Worm (Caenorhabditis elegans) whole organism, mixed stage, embryonic: ENCODE measurements around the gene ZK809.8.

Experiments used
- blmp-1 ChIP-seq: fragments of 150-350 bp; optimal IDR thresholded peaks from 2 replicates; lab custom pipeline; 2014; ENCODE audit warnings: missing biosample characterization, missing genetic modification characterization
- elt-3 ChIP-seq: fragments of 150-350 bp; optimal IDR thresholded peaks from 2 replicates; lab custom pipeline; 2014; ENCODE audit warnings: missing biosample characterization, missing genetic modification characterization
- nhr-12 ChIP-seq: fragments of 150-350 bp; optimal IDR thresholded peaks from 2 replicates; lab custom pipeline; 2014; ENCODE audit warnings: missing biosample characterization, missing genetic modification characterization
- nhr-76 ChIP-seq: sonication (generic microtip); optimal IDR thresholded peaks from 2 replicates; lab custom pipeline; 2017; ENCODE audit warnings: missing biosample characterization, missing genetic modification characterization
- sem-2 ChIP-seq: fragments of 200-800 bp; sonication (Bioruptor generic); optimal IDR thresholded peaks from 2 replicates; lab custom pipeline; 2018; ENCODE audit warnings: mild to moderate bottlenecking, missing genetic modification characterization, missing compliant biosample characterization
- snpc-4 ChIP-seq: fragments of 150-350 bp; optimal IDR thresholded peaks from 2 replicates; lab custom pipeline; 2014; ENCODE audit warnings: missing biosample characterization, missing genetic modification characterization
- unc-39 ChIP-seq: fragments of 150-350 bp; optimal IDR thresholded peaks from 2 replicates; lab custom pipeline; 2014; ENCODE audit warnings: missing biosample characterization, missing genetic modification characterization
- unc-62 ChIP-seq: fragments of 150-350 bp; optimal IDR thresholded peaks from 2 replicates; lab custom pipeline; 2014; ENCODE audit warnings: missing biosample characterization, missing genetic modification reagents, missing genetic modification characterization

DNA sequence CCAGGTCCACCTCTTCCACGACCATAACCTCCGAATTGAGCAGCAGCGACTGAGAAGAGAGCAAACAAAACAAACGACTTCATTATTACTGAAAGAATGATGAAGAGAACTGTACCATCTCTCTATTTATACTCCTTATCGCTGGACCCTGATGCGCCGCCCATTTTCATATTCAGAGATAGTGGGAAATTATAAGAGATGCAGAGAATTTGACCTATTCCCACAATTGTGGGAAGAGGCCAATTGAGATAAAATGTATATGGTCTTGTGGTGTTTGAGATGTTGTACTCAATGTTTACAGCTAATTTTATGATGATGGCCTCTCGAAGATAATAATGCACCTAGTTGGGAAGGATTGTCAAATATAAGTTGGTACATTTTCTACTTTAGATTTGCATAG, 7.9 kb downstream of the ZK809.8 start, which contains the start of gene ttr-50:
- TF ChIP-seq nhr-12 (tag; lab: Kevin White, UChicago) (no peak), unc-62 (GFP tag; lab: Kevin White, UChicago) (no peak), elt-3 (tag; lab: Kevin White, UChicago) (no peak), nhr-76 (tag; lab: Kevin White, UChicago) (no peak), unc-39 (tag; lab: Kevin White, UChicago) (no peak), snpc-4 (no peak), blmp-1 (tag; lab: Kevin White, UChicago) (no peak), sem-2 (no peak)
